Worm (Caenorhabditis elegans) whole organism, late embryonic: ENCODE data around the gene F14F7.5.

Source experiments
- C08G9.2 ChIP-seq: sonication (generic microtip); optimal IDR thresholded peaks from 2 replicates; lab custom pipeline; 2016; ENCODE audit warnings: mild to moderate bottlenecking, missing genetic modification characterization, moderate library complexity, missing compliant biosample characterization
- C38D4.7 ChIP-seq: fragments of 200-800 bp; sonication (Bioruptor generic); optimal IDR thresholded peaks from 2 replicates; lab custom pipeline; 2018; ENCODE audit warnings: mild to moderate bottlenecking, missing genetic modification characterization, moderate library complexity, missing compliant biosample characterization
- F13H6.1 ChIP-seq: sonication (generic microtip); optimal IDR thresholded peaks from 2 replicates; lab custom pipeline; 2016; ENCODE audit warnings: missing genetic modification characterization, missing compliant biosample characterization
- K02D7.2 ChIP-seq: sonication (generic microtip); optimal IDR thresholded peaks from 2 replicates; lab custom pipeline; 2017; ENCODE audit warnings: mild to moderate bottlenecking, missing genetic modification characterization, missing compliant biosample characterization
- K09A11.1 ChIP-seq: sonication (generic microtip); optimal IDR thresholded peaks from 2 replicates; lab custom pipeline; 2017; ENCODE audit warnings: antibody characterized with exemption, mild to moderate bottlenecking, missing genetic modification characterization, missing compliant biosample characterization; ENCODE audit not compliant: insufficient read depth
- ama-1 ChIP-seq: fragments of 150-350 bp; optimal IDR thresholded peaks from 2 replicates; lab custom pipeline; 2014
- ceh-14 ChIP-seq: sonication (generic microtip); optimal IDR thresholded peaks from 2 replicates; lab custom pipeline; 2016; ENCODE audit warnings: missing genotype, missing genetic modification characterization, missing compliant biosample characterization
- ceh-18 ChIP-seq: sonication (generic microtip); optimal IDR thresholded peaks from 2 replicates; lab custom pipeline; 2016; ENCODE audit warnings: missing genetic modification characterization, missing compliant biosample characterization
- ceh-19 ChIP-seq: fragments of 200-800 bp; sonication (Bioruptor generic); optimal IDR thresholded peaks from 2 replicates; lab custom pipeline; 2018; ENCODE audit warnings: mild to moderate bottlenecking, missing genetic modification characterization, missing compliant biosample characterization
- ceh-22 ChIP-seq: sonication (generic microtip); optimal IDR thresholded peaks from 2 replicates; lab custom pipeline; 2017; ENCODE audit warnings: missing biosample characterization, missing genetic modification characterization
- ceh-24 ChIP-seq: sonication (generic microtip); optimal IDR thresholded peaks from 2 replicates; lab custom pipeline; 2016; ENCODE audit warnings: mild to moderate bottlenecking, missing genetic modification characterization, missing compliant biosample characterization
- ceh-30 ChIP-seq: fragments of 150-350 bp; optimal IDR thresholded peaks from 2 replicates; lab custom pipeline; 2014; ENCODE audit warnings: missing biosample characterization, missing genetic modification characterization
- ceh-31 ChIP-seq: sonication (generic microtip); optimal IDR thresholded peaks from 2 replicates; lab custom pipeline; 2016; ENCODE audit warnings: missing genetic modification characterization, missing compliant biosample characterization
- ceh-34 ChIP-seq: sonication (generic microtip); optimal IDR thresholded peaks from 2 replicates; lab custom pipeline; 2016; ENCODE audit warnings: mild to moderate bottlenecking, missing genetic modification characterization, missing compliant biosample characterization
- ceh-45 ChIP-seq: fragments of 200-800 bp; sonication (Bioruptor generic); IDR thresholded peaks from 2 replicates; pipeline ENCODE4 v1.3.6; 2022; ENCODE audit warnings: missing genetic modification reagents, missing genetic modification characterization, missing compliant biosample characterization
- che-1 ChIP-seq: sonication (generic microtip); optimal IDR thresholded peaks from 2 replicates; lab custom pipeline; 2016; ENCODE audit warnings: mild to moderate bottlenecking, missing genetic modification characterization, missing compliant biosample characterization
- elt-2 ChIP-seq: sonication (generic microtip); optimal IDR thresholded peaks from 2 replicates; lab custom pipeline; 2016; ENCODE audit warnings: missing genetic modification reagents, missing genetic modification characterization, missing compliant biosample characterization
- ets-4 ChIP-seq: sonication (generic microtip); optimal IDR thresholded peaks from 2 replicates; lab custom pipeline; 2016; ENCODE audit warnings: missing genetic modification characterization, missing compliant biosample characterization
- eyg-1 ChIP-seq: sonication (generic microtip); optimal IDR thresholded peaks from 2 replicates; lab custom pipeline; 2016; ENCODE audit warnings: missing genotype, missing genetic modification characterization, missing compliant biosample characterization
- fax-1 ChIP-seq: sonication (generic microtip); optimal IDR thresholded peaks from 2 replicates; lab custom pipeline; 2016; ENCODE audit warnings: missing genotype, missing genetic modification characterization, missing compliant biosample characterization
- fkh-10 ChIP-seq: fragments of 150-350 bp; optimal IDR thresholded peaks from 2 replicates; lab custom pipeline; 2014; ENCODE audit warnings: missing biosample characterization, missing genetic modification reagents, missing genetic modification characterization
- fkh-6 ChIP-seq: sonication (generic microtip); optimal IDR thresholded peaks from 2 replicates; lab custom pipeline; 2016; ENCODE audit warnings: missing genetic modification characterization, missing compliant biosample characterization
- gmeb-2 ChIP-seq: sonication (generic microtip); optimal IDR thresholded peaks from 2 replicates; lab custom pipeline; 2016; ENCODE audit warnings: missing genetic modification characterization, inconsistent platforms, missing compliant biosample characterization
- hlh-13 ChIP-seq: fragments of 200-800 bp; sonication (Bioruptor generic); optimal IDR thresholded peaks from 2 replicates; lab custom pipeline; 2018; ENCODE audit warnings: mild to moderate bottlenecking, missing genetic modification characterization, missing compliant biosample characterization
- hlh-15 ChIP-seq: sonication (generic microtip); optimal IDR thresholded peaks from 2 replicates; lab custom pipeline; 2016; ENCODE audit warnings: missing genetic modification characterization, missing compliant biosample characterization
- hlh-30 ChIP-seq: sonication (generic microtip); optimal IDR thresholded peaks from 2 replicates; lab custom pipeline; 2017; ENCODE audit warnings: antibody characterized with exemption, missing genetic modification characterization, missing compliant biosample characterization; ENCODE audit not compliant: insufficient read depth
- hlh-8 ChIP-seq: sonication (generic microtip); optimal IDR thresholded peaks from 2 replicates; lab custom pipeline; 2016; ENCODE audit warnings: missing genotype, missing genetic modification characterization, missing compliant biosample characterization
- lim-6 ChIP-seq: sonication (generic microtip); optimal IDR thresholded peaks from 2 replicates; lab custom pipeline; 2016; ENCODE audit warnings: missing genetic modification characterization, missing compliant biosample characterization
- lin-11 ChIP-seq: fragments of 200-800 bp; sonication (Bioruptor generic); optimal IDR thresholded peaks from 2 replicates; lab custom pipeline; 2018; ENCODE audit warnings: mild to moderate bottlenecking, missing genetic modification characterization, missing compliant biosample characterization
- madf-2 ChIP-seq: sonication (generic microtip); optimal IDR thresholded peaks from 2 replicates; lab custom pipeline; 2017; ENCODE audit warnings: missing genetic modification characterization, missing compliant biosample characterization
- nhr-11 ChIP-seq: fragments of 150-350 bp; optimal IDR thresholded peaks from 2 replicates; lab custom pipeline; 2014; ENCODE audit warnings: missing biosample characterization, missing genetic modification characterization
- odd-2 ChIP-seq: sonication (generic microtip); optimal IDR thresholded peaks from 2 replicates; lab custom pipeline; 2017; ENCODE audit warnings: antibody characterized with exemption, mild to moderate bottlenecking, missing genetic modification characterization, missing compliant biosample characterization
- pag-3 ChIP-seq: sonication (generic microtip); optimal IDR thresholded peaks from 2 replicates; lab custom pipeline; 2016; ENCODE audit warnings: missing compliant biosample characterization, missing genetic modification characterization, borderline replicate concordance
- pat-9 ChIP-seq: fragments of 200-800 bp; sonication (Bioruptor generic); optimal IDR thresholded peaks from 2 replicates; lab custom pipeline; 2018; ENCODE audit warnings: mild to moderate bottlenecking, missing genetic modification characterization, moderate library complexity, missing compliant biosample characterization
- pax-1 ChIP-seq: fragments of 150-350 bp; optimal IDR thresholded peaks from 2 replicates; lab custom pipeline; 2014; ENCODE audit warnings: missing biosample characterization, missing genetic modification characterization
- pha-2 ChIP-seq: sonication (generic microtip); optimal IDR thresholded peaks from 2 replicates; lab custom pipeline; 2017; ENCODE audit warnings: mild to moderate bottlenecking, missing genetic modification characterization, missing compliant biosample characterization
- rnt-1 ChIP-seq: sonication (generic microtip); optimal IDR thresholded peaks from 2 replicates; lab custom pipeline; 2016; ENCODE audit warnings: missing genetic modification characterization, missing compliant biosample characterization
- sdc-2 ChIP-seq: sonication (generic microtip); optimal IDR thresholded peaks from 2 replicates; lab custom pipeline; 2016; ENCODE audit warnings: missing genotype, missing genetic modification characterization, missing compliant biosample characterization
- sox-2 ChIP-seq: fragments of 200-800 bp; sonication (Bioruptor generic); IDR thresholded peaks from 2 replicates; pipeline ENCODE4 v1.3.6; 2022; ENCODE audit warnings: missing genetic modification reagents, missing genetic modification characterization, missing compliant biosample characterization
- sox-4 ChIP-seq: sonication (generic microtip); optimal IDR thresholded peaks from 2 replicates; lab custom pipeline; 2017; ENCODE audit warnings: mild to moderate bottlenecking, missing genetic modification characterization, inconsistent platforms, missing compliant biosample characterization
- syd-9 ChIP-seq: sonication (generic microtip); optimal IDR thresholded peaks from 2 replicates; lab custom pipeline; 2016; ENCODE audit warnings: mild to moderate bottlenecking, missing genetic modification characterization, moderate library complexity, missing compliant biosample characterization
- tbx-2 ChIP-seq: sonication (generic microtip); optimal IDR thresholded peaks from 2 replicates; lab custom pipeline; 2016; ENCODE audit warnings: missing genetic modification characterization, missing compliant biosample characterization
- tbx-7 ChIP-seq: sonication (generic microtip); optimal IDR thresholded peaks from 2 replicates; lab custom pipeline; 2016; ENCODE audit warnings: missing genotype, missing genetic modification characterization, missing compliant biosample characterization
- ttx-3 ChIP-seq: sonication (generic microtip); optimal IDR thresholded peaks from 2 replicates; lab custom pipeline; 2016; ENCODE audit warnings: missing genetic modification reagents, missing genetic modification characterization, missing compliant biosample characterization
- unc-3 ChIP-seq, 2 experiments: fragments of 200-800 bp in 1 of 2; sonication (Bioruptor generic) in 1 of 2; sonication (generic microtip) in 1 of 2; conservative IDR thresholded peaks in 1 of 2; optimal IDR thresholded peaks in 1 of 2; 2 replicates each; pipeline versions ENCODE4 v1.3.6 to Lab custom; 2016 to 2022; ENCODE audit warnings: missing compliant biosample characterization in 2 of 2, missing genetic modification characterization in 2 of 2, missing genetic modification reagents in 1 of 2
- unc-86 ChIP-seq: sonication (generic microtip); optimal IDR thresholded peaks from 2 replicates; lab custom pipeline; 2016; ENCODE audit warnings: missing genetic modification characterization, missing compliant biosample characterization
- zip-5 ChIP-seq: sonication (generic microtip); optimal IDR thresholded peaks from 2 replicates; lab custom pipeline; 2016; ENCODE audit warnings: missing genetic modification characterization, missing compliant biosample characterization
- ztf-16 ChIP-seq: sonication (generic microtip); optimal IDR thresholded peaks from 2 replicates; lab custom pipeline; 2017; ENCODE audit warnings: missing genetic modification characterization, missing compliant biosample characterization

Gene F14F7.5

ce11 chrIII:13030551-13030950, 1.2 kb upstream of the F14F7.5 start, which contains the start of gene F14F7.7:
Gene F14F7.7 (plus strand): TSS chrIII:13030904.
- TF ChIP-seq lin-11 (tag; lab: Kevin White, UChicago) (no peak), ceh-19 (GFP tag; lab: Kevin White, UChicago) (no peak), ama-1 (lab: Kevin White, UChicago) (no peak), ceh-22 (tag; lab: Kevin White, UChicago) (no peak), pat-9 (tag; lab: Kevin White, UChicago) (no peak)

ce11 chrIII:13032429-13033018, 723 bp downstream of the F14F7.5 start:
- no peak for TF ChIP-seq ets-4 (tag; lab: Kevin White, UChicago)
- TF ChIP-seq hlh-13 (GFP tag; lab: Kevin White, UChicago): no peak
- TF ChIP-seq eyg-1: no peak
- TF ChIP-seq gmeb-2 (tag; lab: Kevin White, UChicago): peak; percentile 8
- no peak for TF ChIP-seq hlh-30
- TF ChIP-seq F13H6.1 (tag; lab: Kevin White, UChicago): no peak
- no peak for TF ChIP-seq K09A11.1 (tag; lab: Kevin White, UChicago)
- TF ChIP-seq fax-1 (tag; lab: Kevin White, UChicago): no peak
- TF ChIP-seq lin-11 (tag; lab: Kevin White, UChicago): no peak
- TF ChIP-seq fkh-10 (GFP tag; lab: Kevin White, UChicago): no peak
- no peak for TF ChIP-seq ceh-30 (tag; lab: Kevin White, UChicago)
- no peak for TF ChIP-seq nhr-11 (tag; lab: Kevin White, UChicago)
- TF ChIP-seq elt-2: no peak
- no peak for TF ChIP-seq syd-9 (tag; lab: Kevin White, UChicago)
- no peak for TF ChIP-seq sox-2 (GFP tag; lab: Robert Waterston, UW)
- no peak for TF ChIP-seq tbx-7 (tag; lab: Kevin White, UChicago)
- TF ChIP-seq pha-2 (tag; lab: Kevin White, UChicago): no peak
- TF ChIP-seq hlh-8 (tag; lab: Kevin White, UChicago): no peak
- no peak for TF ChIP-seq madf-2 (tag; lab: Kevin White, UChicago)
- no peak for TF ChIP-seq C08G9.2 (tag; lab: Kevin White, UChicago)
- no peak for TF ChIP-seq unc-86 (tag; lab: Kevin White, UChicago)
- TF ChIP-seq zip-5: no peak
- TF ChIP-seq C38D4.7 (GFP tag; lab: Kevin White, UChicago): peak; percentile 13
- TF ChIP-seq ztf-16 (tag; lab: Kevin White, UChicago): no peak
- TF ChIP-seq tbx-2 (tag; lab: Kevin White, UChicago): no peak
- peak; percentile 44 for TF ChIP-seq lim-6 (tag; lab: Kevin White, UChicago)
- TF ChIP-seq ceh-45 (GFP tag; lab: Robert Waterston, UW): no peak
- TF ChIP-seq ceh-31 (tag; lab: Kevin White, UChicago): peak; percentile 15
- TF ChIP-seq sdc-2 (tag; lab: Kevin White, UChicago): peak; percentile 10
- TF ChIP-seq pax-1 (tag; lab: Kevin White, UChicago): no peak
- TF ChIP-seq ceh-34: no peak
- TF ChIP-seq pag-3: no peak
- no peak for TF ChIP-seq odd-2 (tag; lab: Kevin White, UChicago)
- no peak for TF ChIP-seq pat-9 (tag; lab: Kevin White, UChicago)
- no peak for TF ChIP-seq ttx-3 (tag; lab: Kevin White, UChicago)
- TF ChIP-seq K02D7.2 (tag; lab: Kevin White, UChicago): peak; percentile 83
- no peak for TF ChIP-seq hlh-15 (tag; lab: Kevin White, UChicago)
- no peak for TF ChIP-seq che-1 (tag; lab: Kevin White, UChicago)
- no peak for TF ChIP-seq ceh-18 (tag; lab: Kevin White, UChicago)
- TF ChIP-seq fkh-6 (tag; lab: Kevin White, UChicago): no peak
- no peak for TF ChIP-seq ceh-14
- peak; percentile 39 for TF ChIP-seq sox-4
- TF ChIP-seq unc-3 (GFP tag; conservative IDR thresholded peaks at IDR 0.05; lab: Robert Waterston, UW): no peak
- TF ChIP-seq unc-3 (tag; optimal IDR thresholded peaks at IDR 0.05; lab: Kevin White, UChicago): no peak
- TF ChIP-seq ceh-24 (tag; lab: Kevin White, UChicago): no peak
- TF ChIP-seq rnt-1 (tag; lab: Kevin White, UChicago): no peak
